Worm (Caenorhabditis elegans): ENCODE measurements around the gene F36H5.9.

- TF ChIP-seq nhr-77 (tag; optimal IDR thresholded peaks at IDR 0.05), result no peak
- no peak for TF ChIP-seq unc-130 (GFP tag; optimal IDR thresholded peaks at IDR 0.05)
- TF ChIP-seq snpc-1.2 (GFP tag; IDR thresholded peaks at IDR 0.05), result no peak
These were observed 46.5 kb downstream of the F36H5.9 start, which contains the start of gene sdz-18 for ce11 chrII:1706385-1706784.
